Worm (Caenorhabditis elegans) whole organism, young adult: ENCODE data around the gene C03H12.1.
"Not testable (repeated sequence)": the region's sequence is repeated elsewhere in the genome, so short reads cannot be mapped to it uniquely, and the experiment has no call there.

ENCODE experiments used
- B0035.1 ChIP-seq: sonication (generic microtip); optimal IDR thresholded peaks from 2 replicates; lab custom pipeline; 2016; ENCODE audit warnings: missing genetic modification characterization, mild to moderate bottlenecking, missing compliant biosample characterization, missing genotype, missing genetic modification reagents
- C06A6.2 ChIP-seq: fragments of 200-800 bp; sonication (Bioruptor generic); conservative IDR thresholded peaks from 2 replicates; pipeline ENCODE4 v1.3.6; 2022; ENCODE audit warnings: missing genetic modification characterization, missing compliant biosample characterization
- D2030.7 ChIP-seq: fragments of 200-800 bp; sonication (Bioruptor generic); IDR thresholded peaks from 2 replicates; pipeline ENCODE4 v1.3.6; 2022; ENCODE audit warnings: missing genetic modification reagents, missing genetic modification characterization, missing compliant biosample characterization
- F10E7.11 ChIP-seq: sonication (generic microtip); optimal IDR thresholded peaks from 2 replicates; lab custom pipeline; 2017; ENCODE audit warnings: mild to moderate bottlenecking, missing genetic modification characterization, moderate library complexity, missing compliant biosample characterization
- F22D6.2 ChIP-seq: sonication (generic microtip); optimal IDR thresholded peaks from 2 replicates; lab custom pipeline; 2016; ENCODE audit warnings: mild to moderate bottlenecking, missing genetic modification characterization, missing compliant biosample characterization
- F39B2.1 ChIP-seq: fragments of 200-800 bp; sonication (Bioruptor generic); IDR thresholded peaks from 2 replicates; pipeline ENCODE4 v1.3.6; 2022; ENCODE audit warnings: missing genetic modification reagents, missing genetic modification characterization, missing compliant biosample characterization
- Y53F4B.3 ChIP-seq: fragments of 200-800 bp; sonication (Bioruptor generic); IDR thresholded peaks from 2 replicates; pipeline ENCODE4 v1.3.6; 2022; ENCODE audit warnings: missing genetic modification reagents, missing genetic modification characterization, missing compliant biosample characterization
- Y67H2A.10 ChIP-seq: fragments of 200-800 bp; sonication (Bioruptor generic); conservative IDR thresholded peaks from 2 replicates; pipeline ENCODE4 v1.3.6; 2022; ENCODE audit warnings: missing genetic modification reagents, missing genetic modification characterization, missing compliant biosample characterization
- Y79H2A.3 ChIP-seq: fragments of 200-800 bp; sonication (Bioruptor generic); conservative IDR thresholded peaks from 2 replicates; pipeline ENCODE4 v1.3.6; 2022; ENCODE audit warnings: missing genetic modification reagents, missing genetic modification characterization, missing compliant biosample characterization
- Y95B8A.8 ChIP-seq: fragments of 200-800 bp; sonication (Bioruptor generic); IDR thresholded peaks from 2 replicates; pipeline ENCODE4 v1.3.6; 2022; ENCODE audit warnings: missing genetic modification reagents, missing genetic modification characterization, missing compliant biosample characterization
- ama-1 ChIP-seq, 3 experiments: fragments of 150-350 bp in 1 of 3; sonication (generic microtip) in 2 of 3; optimal IDR thresholded peaks; 2 replicates each; lab custom pipeline; 2014 to 2018; ENCODE audit warnings: missing biosample characterization in 2 of 3, missing genetic modification characterization in 2 of 3, missing genetic modification reagents in 2 of 3
- attf-5 ChIP-seq: fragments of 200-800 bp; sonication (Bioruptor generic); optimal IDR thresholded peaks from 2 replicates; lab custom pipeline; 2018; ENCODE audit warnings: mild to moderate bottlenecking, missing genetic modification characterization, missing compliant biosample characterization
- attf-6 ChIP-seq: fragments of 200-800 bp; sonication (Bioruptor generic); IDR thresholded peaks from 2 replicates; pipeline ENCODE4 v1.3.6; 2022; ENCODE audit warnings: missing genetic modification reagents, missing genetic modification characterization, missing compliant biosample characterization
- bed-2 ChIP-seq: fragments of 200-800 bp; sonication (Bioruptor generic); IDR thresholded peaks from 2 replicates; pipeline ENCODE4 v1.3.6; 2022; ENCODE audit warnings: missing genetic modification reagents, missing genetic modification characterization, missing compliant biosample characterization
- ccch-3 ChIP-seq: fragments of 200-800 bp; sonication (Bioruptor generic); optimal IDR thresholded peaks from 2 replicates; lab custom pipeline; 2018; ENCODE audit warnings: mild to moderate bottlenecking, missing genetic modification characterization, missing compliant biosample characterization
- cebp-1 ChIP-seq, 2 experiments: fragments of 200-800 bp in 1 of 2; sonication (Bioruptor generic) in 1 of 2; sonication (generic microtip) in 1 of 2; IDR thresholded peaks in 1 of 2; optimal IDR thresholded peaks in 1 of 2; 2 replicates each; pipeline versions ENCODE4 v1.3.6 to Lab custom; 2017 to 2022; ENCODE audit warnings: missing compliant biosample characterization in 2 of 2, missing genetic modification characterization in 2 of 2, mild to moderate bottlenecking in 1 of 2, missing genetic modification reagents in 1 of 2, moderate library complexity in 1 of 2
- ceh-27 ChIP-seq: fragments of 200-800 bp; sonication (Bioruptor generic); optimal IDR thresholded peaks from 2 replicates; lab custom pipeline; 2018; ENCODE audit warnings: mild to moderate bottlenecking, missing genetic modification characterization, moderate library complexity, missing compliant biosample characterization
- ceh-40 ChIP-seq: fragments of 200-800 bp; sonication (Bioruptor generic); IDR thresholded peaks from 2 replicates; pipeline ENCODE4 v1.3.6; 2022; ENCODE audit warnings: missing genetic modification characterization, missing compliant biosample characterization
- ceh-91 ChIP-seq: fragments of 200-800 bp; sonication (Bioruptor generic); IDR thresholded peaks from 2 replicates; pipeline ENCODE4 v1.3.6; 2022; ENCODE audit warnings: missing genetic modification reagents, missing genetic modification characterization, missing compliant biosample characterization
- dox-1 ChIP-seq: fragments of 200-800 bp; sonication (Bioruptor generic); IDR thresholded peaks from 2 replicates; pipeline ENCODE4 v1.3.6; 2022; ENCODE audit warnings: missing genetic modification reagents, missing genetic modification characterization, missing compliant biosample characterization
- egrh-3 ChIP-seq: fragments of 200-800 bp; sonication (Bioruptor generic); IDR thresholded peaks from 2 replicates; pipeline ENCODE4 v1.3.6; 2022; ENCODE audit warnings: missing genetic modification reagents, missing genetic modification characterization, missing compliant biosample characterization
- ets-4 ChIP-seq: fragments of 200-800 bp; sonication (Bioruptor generic); optimal IDR thresholded peaks from 2 replicates; lab custom pipeline; 2018; ENCODE audit warnings: mild to moderate bottlenecking, missing genetic modification characterization, missing compliant biosample characterization
- hlh-12 ChIP-seq: sonication (generic microtip); optimal IDR thresholded peaks from 2 replicates; lab custom pipeline; 2016; ENCODE audit warnings: missing genetic modification characterization, missing compliant biosample characterization
- hmg-20 ChIP-seq: fragments of 200-800 bp; sonication (Bioruptor generic); IDR thresholded peaks from 2 replicates; pipeline ENCODE4 v1.3.6; 2022; ENCODE audit warnings: missing genetic modification reagents, missing genetic modification characterization, missing compliant biosample characterization
- let-526 ChIP-seq: fragments of 200-800 bp; sonication (Bioruptor generic); IDR thresholded peaks from 2 replicates; pipeline ENCODE4 v1.3.6; 2022; ENCODE audit warnings: missing genetic modification reagents, missing genetic modification characterization, missing compliant biosample characterization
- let-607 ChIP-seq, 2 experiments: fragments of 200-800 bp in 1 of 2; sonication (Bioruptor generic) in 1 of 2; sonication (generic microtip) in 1 of 2; optimal IDR thresholded peaks; 2 replicates each; lab custom pipeline; 2016 to 2018; ENCODE audit warnings: mild to moderate bottlenecking in 2 of 2, missing compliant biosample characterization in 2 of 2, missing genetic modification characterization in 2 of 2, moderate library complexity in 2 of 2, missing genotype in 1 of 2
- lin-26 ChIP-seq: fragments of 200-800 bp; sonication (Bioruptor generic); IDR thresholded peaks from 2 replicates; pipeline ENCODE4 v1.3.6; 2022; ENCODE audit warnings: missing genetic modification reagents, missing genetic modification characterization, missing compliant biosample characterization
- lin-35 ChIP-seq, 3 experiments: fragments of 150-350 bp in 2 of 3; sonication (generic microtip) in 1 of 3; optimal IDR thresholded peaks; 2 replicates each; lab custom pipeline; 2014 to 2018; ENCODE audit warnings: missing biosample characterization in 3 of 3, missing genetic modification characterization in 3 of 3, missing genetic modification reagents in 3 of 3
- lir-1 ChIP-seq: fragments of 200-800 bp; sonication (Bioruptor generic); conservative IDR thresholded peaks from 2 replicates; pipeline ENCODE4 v1.3.6; 2022; ENCODE audit warnings: missing genetic modification reagents, missing genetic modification characterization, missing compliant biosample characterization
- lsy-27 ChIP-seq: sonication (generic microtip); optimal IDR thresholded peaks from 2 replicates; lab custom pipeline; 2017; ENCODE audit warnings: missing genetic modification characterization, mild to moderate bottlenecking, missing compliant biosample characterization, antibody characterized with exemption, missing genotype, borderline replicate concordance; ENCODE audit not compliant: insufficient read depth
- madf-10 ChIP-seq: sonication (generic microtip); optimal IDR thresholded peaks from 2 replicates; lab custom pipeline; 2016; ENCODE audit warnings: mild to moderate bottlenecking, missing genetic modification characterization, missing compliant biosample characterization
- madf-6 ChIP-seq: fragments of 200-800 bp; sonication (Bioruptor generic); IDR thresholded peaks from 2 replicates; pipeline ENCODE4 v1.3.6; 2022; ENCODE audit warnings: missing genetic modification reagents, missing genetic modification characterization, missing compliant biosample characterization
- mcd-1 ChIP-seq: fragments of 200-800 bp; sonication (Bioruptor generic); IDR thresholded peaks from 2 replicates; pipeline ENCODE4 v1.3.6; 2022; ENCODE audit warnings: missing genetic modification reagents, missing genetic modification characterization, missing compliant biosample characterization
- repo-1 ChIP-seq: sonication (generic microtip); optimal IDR thresholded peaks from 2 replicates; lab custom pipeline; 2017; ENCODE audit warnings: mild to moderate bottlenecking, missing genetic modification characterization, missing compliant biosample characterization
- sea-2 ChIP-seq: fragments of 200-800 bp; sonication (Bioruptor generic); IDR thresholded peaks from 2 replicates; pipeline ENCODE4 v1.3.6; 2022; ENCODE audit warnings: missing genetic modification characterization, missing compliant biosample characterization
- somi-1 ChIP-seq: fragments of 200-800 bp; sonication (Bioruptor generic); optimal IDR thresholded peaks from 2 replicates; lab custom pipeline; 2018; ENCODE audit warnings: mild to moderate bottlenecking, missing genetic modification characterization, missing compliant biosample characterization
- sptf-2 ChIP-seq: fragments of 200-800 bp; sonication (Bioruptor generic); optimal IDR thresholded peaks from 2 replicates; lab custom pipeline; 2018; ENCODE audit warnings: mild to moderate bottlenecking, missing genetic modification characterization, missing compliant biosample characterization
- zfh-2 ChIP-seq: fragments of 200-800 bp; sonication (Bioruptor generic); conservative IDR thresholded peaks from 2 replicates; pipeline ENCODE4 v1.3.6; 2022; ENCODE audit warnings: missing genetic modification reagents, missing genetic modification characterization, missing compliant biosample characterization
- ztf-25 ChIP-seq: fragments of 200-800 bp; sonication (Bioruptor generic); IDR thresholded peaks from 2 replicates; pipeline ENCODE4 v1.3.6; 2022; ENCODE audit warnings: missing genetic modification reagents, missing genetic modification characterization, missing compliant biosample characterization
- ztf-28 ChIP-seq: fragments of 200-800 bp; sonication (Bioruptor generic); IDR thresholded peaks from 2 replicates; pipeline ENCODE4 v1.3.6; 2022; ENCODE audit warnings: missing genetic modification reagents, missing genetic modification characterization, missing compliant biosample characterization
- ztf-3 ChIP-seq: fragments of 200-800 bp; sonication (Bioruptor generic); optimal IDR thresholded peaks from 2 replicates; lab custom pipeline; 2018; ENCODE audit warnings: mild to moderate bottlenecking, missing genetic modification characterization, missing compliant biosample characterization

Gene C03H12.1

DNA sequence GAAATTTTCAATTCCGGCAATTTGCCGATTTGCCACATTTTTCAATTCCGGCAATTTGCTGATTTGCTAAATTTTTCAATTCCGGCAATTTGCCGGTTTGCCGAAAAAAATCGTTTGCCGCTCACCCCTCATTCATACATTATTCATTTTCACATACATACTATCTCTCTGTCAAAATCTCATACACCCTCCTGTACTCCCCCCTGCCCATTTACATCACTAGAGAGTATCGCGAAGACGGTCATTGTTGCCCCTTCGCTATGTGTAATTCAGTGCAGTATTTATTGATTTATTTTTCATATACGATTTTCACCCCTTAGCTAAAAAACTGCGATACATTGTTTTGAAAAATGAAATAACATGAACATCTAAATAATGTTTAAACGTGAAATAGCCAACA, 47.2 kb downstream of the C03H12.1 start (continued):
- TF ChIP-seq F39B2.1 (GFP tag; lab: Robert Waterston, UW) (no peak), let-526 (GFP tag; lab: Robert Waterston, UW) (no peak), sea-2 (GFP tag; lab: Robert Waterston, UW) (no peak), somi-1 (GFP tag; lab: Kevin White, UChicago) (no peak)

DNA sequence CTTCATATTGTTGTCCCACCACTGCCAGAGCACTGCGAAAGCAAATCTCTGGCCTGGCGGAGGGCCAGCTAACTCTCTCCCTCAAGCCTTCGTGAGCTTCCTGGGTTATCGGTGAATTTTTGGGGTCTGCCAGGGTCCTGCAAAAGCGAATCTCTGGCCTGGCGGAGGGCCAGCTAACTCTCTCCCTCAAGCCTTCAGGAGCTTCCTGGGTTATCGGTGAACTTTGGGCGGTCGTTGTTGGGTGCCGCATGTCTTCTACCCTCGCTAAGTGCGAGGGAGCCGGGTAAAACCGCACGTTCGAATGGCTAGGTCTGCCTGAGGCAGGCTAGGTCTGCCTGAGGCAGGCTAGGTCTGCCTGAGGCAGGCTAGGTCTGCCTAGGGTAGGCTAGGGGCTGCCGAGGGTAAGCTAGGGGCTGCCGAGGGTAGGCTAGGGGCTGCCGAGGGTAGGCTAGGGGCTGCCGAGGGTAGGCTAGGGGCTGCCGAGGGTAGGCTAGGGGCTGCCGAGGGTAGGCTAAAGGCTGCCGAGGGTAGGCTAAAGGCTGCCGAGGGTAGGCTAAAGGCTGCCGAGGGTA, 49.3 kb downstream of the C03H12.1 start:
- TF ChIP-seq cebp-1 (GFP tag; IDR thresholded peaks at IDR 0.05; lab: Robert Waterston, UW) (peak; percentile 38; the same call in 1 of the 2 replicates), egrh-3 (peak; percentile 95), ztf-25 (0 out of 2 replicates have a peak, but pooled peaks have one; percentile 37), bed-2 (GFP tag; lab: Robert Waterston, UW) (0 out of 2 replicates have a peak, but pooled peaks have one; percentile 18), madf-6 (0 out of 2 replicates have a peak, but pooled peaks have one; percentile 7), dox-1 (peak; percentile 49; the same call in 1 of the 2 replicates), zfh-2 (peak; percentile 85), mcd-1 (GFP tag; lab: Robert Waterston, UW) (peak; percentile 43), lin-26 (GFP tag; lab: Robert Waterston, UW) (peak; percentile 50; the same call in 1 of the 2 replicates), attf-6 (peak; percentile 59; the same call in 1 of the 2 replicates)
- not testable (repeated sequence) for TF ChIP-seq cebp-1 (tag; optimal IDR thresholded peaks at IDR 0.05; lab: Kevin White, UChicago)

DNA sequence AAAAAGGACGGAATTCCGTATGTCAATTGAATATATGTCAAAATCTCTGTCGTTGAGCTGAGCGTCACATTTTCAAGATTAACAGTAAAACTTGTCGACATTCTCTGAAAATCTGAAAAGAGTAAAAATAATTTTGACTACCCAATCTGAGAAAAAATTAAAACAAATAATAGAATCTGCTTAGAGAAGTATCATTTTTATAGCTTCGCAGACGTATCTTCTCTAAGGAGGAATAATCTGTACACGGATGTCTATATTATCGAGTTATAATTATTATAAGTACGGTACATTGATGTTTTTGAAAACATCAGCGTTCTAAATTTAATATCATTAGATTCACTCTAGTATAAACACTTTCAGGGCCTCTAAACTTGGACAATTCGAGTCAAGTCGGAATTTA, 51.3 kb downstream of the C03H12.1 start, which contains the start of gene srg-64:
TSS of gene srg-64 (minus strand) at position 101 of the 400 bp plus-strand sequence.
- TF ChIP-seq ztf-3 (GFP tag; lab: Kevin White, UChicago) (no peak), D2030.7 (GFP tag; lab: Robert Waterston, UW) (no peak), ccch-3 (no peak), madf-10 (tag; lab: Kevin White, UChicago) (no peak), Y67H2A.10 (GFP tag; lab: Robert Waterston, UW) (no peak), sptf-2 (GFP tag; lab: Kevin White, UChicago) (no peak)

DNA sequence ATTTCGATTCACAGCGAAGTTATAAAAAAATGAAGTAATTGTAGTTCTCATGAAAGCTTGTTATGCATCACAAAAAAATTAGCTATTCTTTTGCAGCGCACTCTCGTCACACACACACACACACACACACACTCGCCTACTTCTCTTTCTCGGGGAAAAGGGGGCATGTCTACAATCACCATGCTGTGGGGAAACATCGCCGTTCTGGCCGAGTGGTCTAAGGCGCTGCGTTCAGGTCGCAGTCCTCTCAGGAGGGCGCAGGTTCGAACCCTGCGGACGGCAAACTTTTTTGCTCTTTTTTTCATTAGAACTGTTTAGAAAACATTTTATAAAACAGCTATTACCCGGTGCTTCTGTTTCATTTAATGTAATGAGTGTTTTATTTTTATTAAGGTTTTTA, 52.6 kb downstream of the C03H12.1 start:
- TF ChIP-seq B0035.1 (tag; lab: Kevin White, UChicago) (peak; percentile 74), ceh-91 (no peak), lsy-27 (tag; lab: Kevin White, UChicago) (no peak), let-526 (GFP tag; lab: Robert Waterston, UW) (no peak), ceh-27 (peak; percentile 73), lir-1 (GFP tag; lab: Robert Waterston, UW) (peak; percentile 68), Y67H2A.10 (GFP tag; lab: Robert Waterston, UW) (no peak), hmg-20 (GFP tag; lab: Robert Waterston, UW) (peak; percentile 81), ama-1 (optimal IDR thresholded peaks at IDR 0.05; lab: Kevin White, UChicago) (no peak), ama-1 (GFP tag; optimal IDR thresholded peaks at IDR 0.05; lab: Kevin White, UChicago) (peak in 1 of 2 experiments; percentile 66), sea-2 (GFP tag; lab: Robert Waterston, UW) (peak; percentile 14; the same call in 1 of the 2 replicates), F10E7.11 (tag; lab: Kevin White, UChicago) (peak; percentile 61), F22D6.2 (no peak), Y95B8A.8 (GFP tag; lab: Robert Waterston, UW) (no peak), C06A6.2 (0 out of 2 replicates have a peak, but pooled peaks have one; percentile 31), repo-1 (tag; lab: Kevin White, UChicago) (no peak), Y79H2A.3 (GFP tag; lab: Robert Waterston, UW) (0 out of 2 replicates have a peak, but pooled peaks have one; percentile 17), ets-4 (GFP tag; lab: Kevin White, UChicago) (no peak), lin-35 (GFP tag; optimal IDR thresholded peaks at IDR 0.05; lab: Kevin White, UChicago) (no peak), let-607 (tag; optimal IDR thresholded peaks at IDR 0.05; lab: Kevin White, UChicago) (peak; percentile 29 to 42), Y53F4B.3 (GFP tag; lab: Robert Waterston, UW) (peak; percentile 27; the same call in 1 of the 2 replicates), ceh-40 (GFP tag; lab: Robert Waterston, UW) (0 out of 2 replicates have a peak, but pooled peaks have one; percentile 5), attf-5 (GFP tag; lab: Kevin White, UChicago) (peak; percentile 45), hlh-12 (tag; lab: Kevin White, UChicago) (no peak), ztf-28 (GFP tag; lab: Robert Waterston, UW) (peak; percentile 47; the same call in 1 of the 2 replicates)
